Fruit fly (Drosophila melanogaster): ENCODE results near the gene CG34140.

dm6 chr3L:217480-218118 lies 33.4 kb upstream of the CG34140 start, which contains the start of gene CG13877:
- no peak for TF ChIP-seq CG15514 (GFP tag; optimal IDR thresholded peaks at IDR 0.05)
- TF ChIP-seq tll (GFP tag; optimal IDR thresholded peaks at IDR 0.05), result no peak
- TF ChIP-seq CG18764 (GFP tag; optimal IDR thresholded peaks at IDR 0.05), result no peak
- no peak for TF ChIP-seq Oli (tag; optimal IDR thresholded peaks at IDR 0.05)
- TF ChIP-seq Bteb2 (GFP tag; optimal IDR thresholded peaks at IDR 0.05), result no peak
- no peak for TF ChIP-seq CG16779 (GFP tag; IDR thresholded peaks at IDR 0.05)
- no peak for TF ChIP-seq CG12104 (GFP tag; optimal IDR thresholded peaks at IDR 0.05)
- no peak for TF ChIP-seq CG5953 (GFP tag; IDR thresholded peaks at IDR 0.05)
- no peak for TF ChIP-seq Hsf (GFP tag; optimal IDR thresholded peaks at IDR 0.05)
- TF ChIP-seq CG7556 (GFP tag; optimal IDR thresholded peaks at IDR 0.05), result no peak
- no peak for TF ChIP-seq CG12219 (GFP tag; optimal IDR thresholded peaks at IDR 0.05)
- no peak for TF ChIP-seq dan (GFP tag; IDR thresholded peaks at IDR 0.05)
- no peak for TF ChIP-seq sr (GFP tag; IDR thresholded peaks at IDR 0.05)
- TF ChIP-seq slou (GFP tag; optimal IDR thresholded peaks at IDR 0.05), result no peak

Data from whole organism, embryonic.